Worm (Caenorhabditis elegans): ENCODE data around the gene kvs-4.
A peak's percentile ranks its signal among the peaks of the same experiment; 100 is the strongest.

Gene kvs-4

ce11 chrIII:11007552-11008272, 4.7 kb upstream of the kvs-4 start, which contains the start of the genes fipr-17 and Y48A6B.3 (continued):
- TF ChIP-seq daf-8 (GFP tag; IDR thresholded peaks at IDR 0.05), result no peak
- peak; percentile 80 for TF ChIP-seq dve-1 (tag; optimal IDR thresholded peaks at IDR 0.05; ENCODE audit: insufficient read depth)
- no peak for TF ChIP-seq ceh-62 (tag; optimal IDR thresholded peaks at IDR 0.05)
- peak; percentile 76 for TF ChIP-seq lin-13 (GFP tag; optimal IDR thresholded peaks at IDR 0.05)
- TF ChIP-seq Y105C5A.15 (GFP tag; IDR thresholded peaks at IDR 0.05), result no peak
- TF ChIP-seq ztf-11 (tag; optimal IDR thresholded peaks at IDR 0.05), result no peak
- peak; percentile 67 for TF ChIP-seq fkh-10 (GFP tag; optimal IDR thresholded peaks at IDR 0.05)
- TF ChIP-seq zfp-2 (tag; optimal IDR thresholded peaks at IDR 0.05), result no peak
- TF ChIP-seq zip-11 (GFP tag; IDR thresholded peaks at IDR 0.05), result no peak
- TF ChIP-seq ceh-28 (tag; optimal IDR thresholded peaks at IDR 0.05), result no peak
- TF ChIP-seq nhr-10 (tag; optimal IDR thresholded peaks at IDR 0.05), result no peak
- TF ChIP-seq rbr-2 (tag; optimal IDR thresholded peaks at IDR 0.05), result peak; percentile 69
- no peak for TF ChIP-seq php-3 (GFP tag; IDR thresholded peaks at IDR 0.05)
- no peak for TF ChIP-seq ama-1 (optimal IDR thresholded peaks at IDR 0.05)
- TF ChIP-seq nhr-41 (GFP tag; IDR thresholded peaks at IDR 0.05), result no peak
- TF ChIP-seq daf-16 (GFP tag; optimal IDR thresholded peaks at IDR 0.05), result no peak
- TF ChIP-seq daf-16 (tag; optimal IDR thresholded peaks at IDR 0.05), result no peak
- TF ChIP-seq madf-5 (GFP tag; IDR thresholded peaks at IDR 0.05), result no peak
- TF ChIP-seq tag-97 (GFP tag; IDR thresholded peaks at IDR 0.05), result no peak
- peak in 1 of 2 experiments; percentile 65 for TF ChIP-seq hif-1 (tag; optimal IDR thresholded peaks at IDR 0.05)
- peak; percentile 51 for TF ChIP-seq hlh-11 (tag; optimal IDR thresholded peaks at IDR 0.05)
- no peak for TF ChIP-seq F26F4.8 (GFP tag; conservative IDR thresholded peaks at IDR 0.05)
- no peak for TF ChIP-seq unc-62 (GFP tag; optimal IDR thresholded peaks at IDR 0.05 in 1 of 2)
- no peak for TF ChIP-seq unc-62 (tag; optimal IDR thresholded peaks at IDR 0.05)
- TF ChIP-seq ZK546.5 (tag; optimal IDR thresholded peaks at IDR 0.05), result no peak
- no peak for TF ChIP-seq nhr-237 (tag; optimal IDR thresholded peaks at IDR 0.05)
- peak; percentile 75 for TF ChIP-seq nhr-77 (tag; optimal IDR thresholded peaks at IDR 0.05)
- TF ChIP-seq lin-38 (GFP tag; IDR thresholded peaks at IDR 0.05), result peak; percentile 98
- no peak for TF ChIP-seq egl-43 (GFP tag; IDR thresholded peaks at IDR 0.05)
- no peak for TF ChIP-seq ztf-7 (tag; optimal IDR thresholded peaks at IDR 0.05)
- no peak for TF ChIP-seq Y5F2A.4 (GFP tag; optimal IDR thresholded peaks at IDR 0.05)
- no peak for TF ChIP-seq D1046.2 (GFP tag; IDR thresholded peaks at IDR 0.05)
- no peak for TF ChIP-seq snpc-1.2 (GFP tag; IDR thresholded peaks at IDR 0.05)
- no peak for TF ChIP-seq daf-19 (GFP tag; conservative IDR thresholded peaks at IDR 0.05)
- peak; percentile 66 for TF ChIP-seq nhr-28 (tag; optimal IDR thresholded peaks at IDR 0.05)
- TF ChIP-seq lin-1 (GFP tag; IDR thresholded peaks at IDR 0.05), result no peak
- TF ChIP-seq mdl-1 (tag; optimal IDR thresholded peaks at IDR 0.05), result no peak
- no peak for TF ChIP-seq set-16 (GFP tag; IDR thresholded peaks at IDR 0.05)
- TF ChIP-seq spr-1 (tag; optimal IDR thresholded peaks at IDR 0.05), result no peak
- TF ChIP-seq zip-2 (tag; optimal IDR thresholded peaks at IDR 0.05), result no peak
- TF ChIP-seq F10B5.3 (tag; optimal IDR thresholded peaks at IDR 0.05), result no peak

ce11 chrIII:11008869-11009268, 3.5 kb upstream of the kvs-4 start, which contains the start of gene exos-1:
TSS of gene exos-1 (plus strand) at chrIII:11009043.
- TF ChIP-seq lin-38 (GFP tag; IDR thresholded peaks at IDR 0.05) (peak; percentile 48), unc-62 (GFP tag; optimal IDR thresholded peaks at IDR 0.05 in 1 of 2) (peak in 1 of 2 experiments; percentile 45), unc-62 (tag; optimal IDR thresholded peaks at IDR 0.05) (no peak), snpc-4 (tag; optimal IDR thresholded peaks at IDR 0.05) (no peak), D1046.2 (GFP tag; IDR thresholded peaks at IDR 0.05) (no peak), aha-1 (tag) (no peak), pha-4 (GFP tag; IDR thresholded peaks at IDR 0.05) (no peak), pha-4 (tag; optimal IDR thresholded peaks at IDR 0.05) (no peak), ceh-20 (GFP tag; IDR thresholded peaks at IDR 0.05) (no peak), ctbp-1 (GFP tag; IDR thresholded peaks at IDR 0.05) (0 out of 2 replicates have a peak, but pooled peaks have one; percentile 39), nhr-111 (GFP tag; optimal IDR thresholded peaks at IDR 0.05) (no peak), snpc-1.2 (GFP tag; IDR thresholded peaks at IDR 0.05) (no peak), F49E8.2 (tag; optimal IDR thresholded peaks at IDR 0.05; ENCODE audit: borderline replicate concordance) (no peak), jun-1 (tag; optimal IDR thresholded peaks at IDR 0.05) (no peak), mdt-29 (GFP tag; IDR thresholded peaks at IDR 0.05) (no peak), mdl-1 (tag; optimal IDR thresholded peaks at IDR 0.05) (no peak), attf-4 (tag; optimal IDR thresholded peaks at IDR 0.05) (no peak), nhr-41 (GFP tag; IDR thresholded peaks at IDR 0.05) (no peak), ceh-28 (tag; optimal IDR thresholded peaks at IDR 0.05) (no peak), cey-2 (tag; optimal IDR thresholded peaks at IDR 0.05; ENCODE audit: borderline replicate concordance, insufficient read depth) (no peak)
